Worm (Caenorhabditis elegans): Measurements from ENCODE around the gene clc-29.
A peak's percentile ranks its signal among the peaks of the same experiment; 100 is the strongest.

clc-29 gene

ce11 chrIII:8358213-8358672, 10.5 kb upstream of the clc-29 start, which contains the start of the genes R05D3.8 and rfp-1:
Gene R05D3.8, minus strand, starts transcription at chrIII:8358327.
Gene rfp-1, plus strand, starts transcription at chrIII:8358622.
- no peak for TF ChIP-seq nhr-28 (tag; optimal IDR thresholded peaks at IDR 0.05)
- TF ChIP-seq R02D3.7 (tag; optimal IDR thresholded peaks at IDR 0.05), result peak; percentile 99
- no peak for TF ChIP-seq ztf-4 (tag; optimal IDR thresholded peaks at IDR 0.05)
- TF ChIP-seq lin-39 (tag; optimal IDR thresholded peaks at IDR 0.05), result peak; percentile 92
- TF ChIP-seq nhr-25 (tag; optimal IDR thresholded peaks at IDR 0.05), result peak; percentile 60
- no peak for TF ChIP-seq unc-39 (tag; optimal IDR thresholded peaks at IDR 0.05)
- peak; percentile 98 for TF ChIP-seq lin-15B (tag; optimal IDR thresholded peaks at IDR 0.05)
- peak; percentile 20 for TF ChIP-seq nhr-11 (tag; optimal IDR thresholded peaks at IDR 0.05)
- TF ChIP-seq unc-62 (GFP tag; optimal IDR thresholded peaks at IDR 0.05), result no peak
- TF ChIP-seq hmg-11 (tag; optimal IDR thresholded peaks at IDR 0.05), result peak; percentile 56
- TF ChIP-seq nfya-1 (tag; optimal IDR thresholded peaks at IDR 0.05; ENCODE audit: insufficient read depth), result peak; percentile 96
- TF ChIP-seq nhr-76 (tag; optimal IDR thresholded peaks at IDR 0.05), result no peak
- TF ChIP-seq fos-1 (tag; optimal IDR thresholded peaks at IDR 0.05), result no peak
- no peak for TF ChIP-seq mdl-1 (tag; optimal IDR thresholded peaks at IDR 0.05)
- TF ChIP-seq nhr-77 (tag; optimal IDR thresholded peaks at IDR 0.05), result no peak
- TF ChIP-seq zag-1 (tag; optimal IDR thresholded peaks at IDR 0.05), result no peak
- no peak for TF ChIP-seq sea-2 (GFP tag; optimal IDR thresholded peaks at IDR 0.05)
- TF ChIP-seq nhr-237 (tag; optimal IDR thresholded peaks at IDR 0.05), result no peak
- no peak for TF ChIP-seq ceh-16 (tag; optimal IDR thresholded peaks at IDR 0.05)
- no peak for TF ChIP-seq ztf-11 (tag; optimal IDR thresholded peaks at IDR 0.05)
- peak; percentile 53 for TF ChIP-seq lsy-12 (tag; optimal IDR thresholded peaks at IDR 0.05)
- no peak for TF ChIP-seq eor-1 (tag; optimal IDR thresholded peaks at IDR 0.05)
- peak; percentile 56 for TF ChIP-seq elt-2 (tag; optimal IDR thresholded peaks at IDR 0.05)
- TF ChIP-seq nhr-67 (tag; optimal IDR thresholded peaks at IDR 0.05), result no peak
- peak; percentile 27 for TF ChIP-seq ama-1 (optimal IDR thresholded peaks at IDR 0.05)
- peak; percentile 58 for TF ChIP-seq fkh-10 (GFP tag; optimal IDR thresholded peaks at IDR 0.05)
- no peak for TF ChIP-seq tbx-2 (tag; optimal IDR thresholded peaks at IDR 0.05)
- peak; percentile 53 for TF ChIP-seq pqm-1 (tag; optimal IDR thresholded peaks at IDR 0.05)
- TF ChIP-seq egl-27 (tag; optimal IDR thresholded peaks at IDR 0.05), result peak; percentile 30
- TF ChIP-seq ceh-9 (tag; optimal IDR thresholded peaks at IDR 0.05), result no peak
- no peak for TF ChIP-seq daf-12 (tag; optimal IDR thresholded peaks at IDR 0.05)
- TF ChIP-seq pha-4 (tag; optimal IDR thresholded peaks at IDR 0.05), result peak; percentile 97
- peak; percentile 99 for TF ChIP-seq egl-5 (tag; optimal IDR thresholded peaks at IDR 0.05)
- peak; percentile 62 for TF ChIP-seq nhr-43 (tag; optimal IDR thresholded peaks at IDR 0.05; ENCODE audit: poor library complexity, severe bottlenecking)
- TF ChIP-seq elt-3 (tag; optimal IDR thresholded peaks at IDR 0.05), result peak in 1 of 3 experiments; percentile 26
- TF ChIP-seq ceh-28 (tag; optimal IDR thresholded peaks at IDR 0.05), result peak; percentile 47
- peak; percentile 85 for TF ChIP-seq skn-1 (tag; optimal IDR thresholded peaks at IDR 0.05)
- TF ChIP-seq ceh-82 (tag; optimal IDR thresholded peaks at IDR 0.05), result no peak
- no peak for TF ChIP-seq aly-2 (tag; optimal IDR thresholded peaks at IDR 0.05)
- TF ChIP-seq ZK546.5 (tag; optimal IDR thresholded peaks at IDR 0.05), result no peak
- no peak for TF ChIP-seq elt-1 (tag; optimal IDR thresholded peaks at IDR 0.05)
- TF ChIP-seq nhr-12 (tag; optimal IDR thresholded peaks at IDR 0.05), result no peak
- no peak for TF ChIP-seq mml-1 (tag; optimal IDR thresholded peaks at IDR 0.05)
- peak; percentile 16 for TF ChIP-seq jun-1 (tag; optimal IDR thresholded peaks at IDR 0.05)
- peak; percentile 39 for TF ChIP-seq snpc-4 (tag; optimal IDR thresholded peaks at IDR 0.05)
- TF ChIP-seq fkh-2 (tag; optimal IDR thresholded peaks at IDR 0.05), result no peak
- peak; percentile 85 for TF ChIP-seq nhr-23 (tag; optimal IDR thresholded peaks at IDR 0.05)

Data from whole organism, L3 larva.